Worm (Caenorhabditis elegans) whole organism, midembryonic: Measurements from ENCODE around the gene scl-6.

Experiments
- T22C8.4 ChIP-seq: fragments of 200-800 bp; sonication (Bioruptor generic); IDR thresholded peaks from 2 replicates; pipeline ENCODE4 v1.3.6; 2022; ENCODE audit warnings: missing genetic modification characterization, missing compliant biosample characterization
- cog-1 ChIP-seq: sonication (generic microtip); optimal IDR thresholded peaks from 2 replicates; lab custom pipeline; 2016; ENCODE audit warnings: missing genetic modification characterization, missing compliant biosample characterization
- flt-1 ChIP-seq: fragments of 200-800 bp; sonication (Bioruptor generic); IDR thresholded peaks from 2 replicates; pipeline ENCODE4 v1.3.6; 2022; ENCODE audit warnings: missing genetic modification characterization, missing compliant biosample characterization
- klf-2 ChIP-seq: fragments of 200-800 bp; sonication (Bioruptor generic); conservative IDR thresholded peaks from 2 replicates; pipeline ENCODE4 v1.3.6; 2022; ENCODE audit warnings: missing genetic modification reagents, missing genetic modification characterization, missing compliant biosample characterization
- med-1 ChIP-seq: sonication (generic microtip); optimal IDR thresholded peaks from 2 replicates; lab custom pipeline; 2017; ENCODE audit warnings: missing genetic modification characterization, mild to moderate bottlenecking, missing compliant biosample characterization, antibody characterized with exemption, missing genetic modification reagents; ENCODE audit not compliant: insufficient read depth
- ref-1 ChIP-seq: fragments of 200-800 bp; sonication (Bioruptor generic); conservative IDR thresholded peaks from 2 replicates; pipeline ENCODE4 v1.3.6; 2022; ENCODE audit warnings: missing genetic modification reagents, missing genetic modification characterization, missing compliant biosample characterization
- tab-1 ChIP-seq: fragments of 200-800 bp; sonication (Bioruptor generic); IDR thresholded peaks from 2 replicates; pipeline ENCODE4 v1.3.6; 2022; ENCODE audit warnings: missing genetic modification characterization, missing compliant biosample characterization
- ztf-23 ChIP-seq: fragments of 200-800 bp; sonication (Bioruptor generic); IDR thresholded peaks from 2 replicates; pipeline ENCODE4 v1.3.6; 2022; ENCODE audit warnings: missing genetic modification reagents, missing genetic modification characterization, missing compliant biosample characterization
- ztf-29 ChIP-seq: fragments of 200-800 bp; sonication (Bioruptor generic); IDR thresholded peaks from 2 replicates; pipeline ENCODE4 v1.3.6; 2022; ENCODE audit warnings: missing genetic modification reagents, missing genetic modification characterization, missing compliant biosample characterization

DNA sequence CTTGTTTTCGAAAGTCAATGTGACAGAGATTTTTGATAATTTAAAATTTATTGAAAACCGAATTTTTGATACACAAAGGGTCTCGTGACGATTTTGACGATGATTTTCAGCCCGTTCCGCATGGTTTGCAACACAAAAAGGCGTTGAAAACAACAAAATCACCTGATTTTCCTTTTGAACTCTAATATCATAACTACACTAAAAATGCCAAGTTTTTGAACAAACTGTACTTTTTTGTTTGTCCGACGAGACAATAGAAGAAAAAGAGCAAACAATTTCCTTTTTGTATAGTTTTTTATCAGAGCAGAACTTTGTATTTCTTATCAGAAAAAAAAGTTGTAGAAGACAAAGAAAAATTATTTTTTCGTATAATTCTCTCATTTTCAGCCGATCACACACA is 36.4 kb upstream of the scl-6 start:
- no peak for TF ChIP-seq klf-2 (GFP tag; lab: Robert Waterston, UW)
- no peak for TF ChIP-seq ztf-29 (GFP tag; lab: Robert Waterston, UW)
- no peak for TF ChIP-seq ztf-23
- TF ChIP-seq flt-1, result no peak
- TF ChIP-seq cog-1 (tag; lab: Kevin White, UChicago), result no peak
- no peak for TF ChIP-seq T22C8.4 (GFP tag; lab: Robert Waterston, UW)
- TF ChIP-seq med-1 (GFP tag; lab: Kevin White, UChicago), result no peak
- TF ChIP-seq tab-1 (GFP tag; lab: Robert Waterston, UW), result no peak
- TF ChIP-seq ref-1 (GFP tag; lab: Robert Waterston, UW), result no peak
